Worm (Caenorhabditis elegans) whole organism, early embryonic: ENCODE data around the gene C44H9.5.

Source experiments
- ama-1 ChIP-seq: fragments of 150-350 bp; optimal IDR thresholded peaks from 2 replicates; lab custom pipeline; 2014
- ets-7 ChIP-seq: sonication (generic microtip); optimal IDR thresholded peaks from 2 replicates; lab custom pipeline; 2016; ENCODE audit warnings: missing genotype, missing genetic modification characterization, missing compliant biosample characterization
- flt-1 ChIP-seq: fragments of 200-800 bp; sonication (Bioruptor generic); IDR thresholded peaks from 2 replicates; pipeline ENCODE4 v1.3.6; 2022; ENCODE audit warnings: missing genetic modification characterization, missing compliant biosample characterization
- hmbx-1 ChIP-seq: sonication (generic microtip); optimal IDR thresholded peaks from 2 replicates; lab custom pipeline; 2016; ENCODE audit warnings: mild to moderate bottlenecking, missing genetic modification characterization, missing compliant biosample characterization

DNA sequence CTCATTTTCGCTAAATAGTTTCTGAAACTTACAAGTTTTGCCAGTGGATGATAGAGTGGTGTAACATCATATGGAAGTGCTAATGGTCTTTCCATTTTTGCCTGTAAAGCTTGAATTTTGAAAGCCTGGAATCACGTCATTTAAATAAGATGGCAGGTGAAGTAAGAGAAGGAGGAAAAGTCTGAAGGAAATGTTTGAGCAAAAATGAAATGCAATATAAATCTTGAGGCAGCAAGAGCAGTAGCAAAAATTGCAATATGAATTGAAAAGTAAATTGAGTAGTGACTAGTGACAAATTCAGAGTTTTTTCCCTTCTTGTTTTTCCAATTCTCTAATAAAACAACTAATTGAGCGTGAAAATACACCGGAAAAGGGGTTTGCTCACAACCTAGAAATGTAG is 36.2 kb upstream of the C44H9.5 start, which contains the start of gene glb-24:
- TF ChIP-seq ets-7 (tag; lab: Kevin White, UChicago) (no peak), ama-1 (lab: Kevin White, UChicago) (no peak), flt-1 (GFP tag; lab: Robert Waterston, UW) (no peak), hmbx-1 (tag; lab: Kevin White, UChicago) (no peak)
